Fruit fly (Drosophila melanogaster) whole organism, embryonic: ENCODE measurements around the gene CG6724.
A peak's percentile ranks its signal among the peaks of the same experiment; 100 is the strongest.

ENCODE experiments used
- Adf1 ChIP-seq: fragments of 200-800 bp; sonication (Bioruptor generic); IDR thresholded peaks from 2 replicates; pipeline ENCODE4 v1.3.6; 2022; ENCODE audit warnings: missing biosample characterization, missing genetic modification characterization
- BtbVII ChIP-seq: fragments of 200-800 bp; sonication (Bioruptor generic); optimal IDR thresholded peaks from 3 replicates; lab custom pipeline; 2017; ENCODE audit warnings: missing biosample characterization, mild to moderate bottlenecking, missing genetic modification characterization
- CG10209 ChIP-seq: fragments of 200-800 bp; sonication (Bioruptor generic); optimal IDR thresholded peaks from 3 replicates; lab custom pipeline; 2017; ENCODE audit warnings: missing biosample characterization, mild to moderate bottlenecking, missing genetic modification characterization, missing genetic modification reagents
- CG10543 ChIP-seq: fragments of 200-800 bp; sonication (Bioruptor generic); optimal IDR thresholded peaks from 3 replicates; lab custom pipeline; 2017; ENCODE audit warnings: missing biosample characterization, mild to moderate bottlenecking, missing genetic modification characterization, moderate library complexity
- CG11093 ChIP-seq: fragments of 200-800 bp; sonication (Bioruptor generic); IDR thresholded peaks from 3 replicates; pipeline ENCODE4 v1.3.6; 2022; ENCODE audit warnings: missing biosample characterization, missing genetic modification characterization
- CG11504 ChIP-seq: fragments of 200-800 bp; sonication (Bioruptor generic); optimal IDR thresholded peaks from 3 replicates; lab custom pipeline; 2019; ENCODE audit warnings: missing biosample characterization, mild to moderate bottlenecking, missing genetic modification characterization, moderate library complexity
- CG12104 ChIP-seq: fragments of 200-800 bp; sonication (Bioruptor generic); optimal IDR thresholded peaks from 3 replicates; lab custom pipeline; 2016; ENCODE audit warnings: missing biosample characterization, missing genetic modification characterization
- CG14050 ChIP-seq: fragments of 200-800 bp; sonication (Bioruptor generic); IDR thresholded peaks from 3 replicates; pipeline ENCODE4 v1.3.6; 2022; ENCODE audit warnings: missing biosample characterization, missing genetic modification characterization
- CG14710 ChIP-seq: fragments of 200-800 bp; sonication (Bioruptor generic); optimal IDR thresholded peaks from 3 replicates; lab custom pipeline; 2019; ENCODE audit warnings: missing biosample characterization, mild to moderate bottlenecking, missing genetic modification characterization, moderate library complexity
- CG14965 ChIP-seq: fragments of 200-800 bp; sonication (Bioruptor generic); optimal IDR thresholded peaks from 2 replicates; lab custom pipeline; 2016; ENCODE audit warnings: missing biosample characterization, missing genetic modification characterization, borderline replicate concordance
- CG15479 ChIP-seq: fragments of 200-800 bp; sonication (Bioruptor generic); optimal IDR thresholded peaks from 3 replicates; lab custom pipeline; 2019; ENCODE audit warnings: missing biosample characterization, mild to moderate bottlenecking, missing genetic modification characterization, moderate library complexity
- CG15601 ChIP-seq: fragments of 200-800 bp; sonication (Bioruptor generic); optimal IDR thresholded peaks from 3 replicates; lab custom pipeline; 2019; ENCODE audit warnings: missing biosample characterization, mild to moderate bottlenecking, missing genetic modification characterization, moderate library complexity
- CG16813 ChIP-seq: fragments of 200-800 bp; sonication (Bioruptor generic); IDR thresholded peaks from 3 replicates; pipeline ENCODE4 v1.3.6; 2022; ENCODE audit warnings: missing biosample characterization, missing genetic modification characterization; ENCODE audit not compliant: partially characterized antibody
- CG17361 ChIP-seq: fragments of 200-800 bp; sonication (Bioruptor generic); IDR thresholded peaks from 3 replicates; pipeline ENCODE4 v1.3.6; 2022; ENCODE audit warnings: missing biosample characterization, missing genetic modification characterization
- CG17802 ChIP-seq: fragments of 200-800 bp; sonication (Bioruptor generic); optimal IDR thresholded peaks from 2 replicates; lab custom pipeline; 2018; ENCODE audit warnings: missing biosample characterization, mild to moderate bottlenecking, missing genetic modification characterization, moderate library complexity
- CG1792 ChIP-seq: fragments of 200-800 bp; sonication (Bioruptor generic); optimal IDR thresholded peaks from 2 replicates; lab custom pipeline; 2016; ENCODE audit warnings: missing biosample characterization, missing genetic modification characterization
- CG18764 ChIP-seq: fragments of 200-800 bp; sonication (Bioruptor generic); optimal IDR thresholded peaks from 3 replicates; lab custom pipeline; 2016; ENCODE audit warnings: missing biosample characterization, missing genetic modification characterization
- CG2129 ChIP-seq: fragments of 200-800 bp; sonication (Bioruptor generic); IDR thresholded peaks from 2 replicates; pipeline ENCODE4 v1.3.6; 2022; ENCODE audit warnings: missing biosample characterization, missing genetic modification characterization; ENCODE audit not compliant: partially characterized antibody
- CG2875 ChIP-seq: fragments of 200-800 bp; sonication (Bioruptor generic); optimal IDR thresholded peaks from 2 replicates; lab custom pipeline; 2017; ENCODE audit warnings: missing biosample characterization, mild to moderate bottlenecking, missing genetic modification characterization, missing genetic modification reagents
- CG4707 ChIP-seq: fragments of 200-800 bp; sonication (Bioruptor generic); optimal IDR thresholded peaks from 2 replicates; lab custom pipeline; 2018; ENCODE audit warnings: missing biosample characterization, mild to moderate bottlenecking, missing genetic modification characterization, moderate library complexity
- CG6813 ChIP-seq: fragments of 200-800 bp; sonication (Bioruptor generic); optimal IDR thresholded peaks from 2 replicates; lab custom pipeline; 2017; ENCODE audit warnings: missing biosample characterization, missing genetic modification characterization, mild to moderate bottlenecking, moderate library complexity, missing genetic modification reagents
- CG8290 ChIP-seq, 3 experiments: fragments of 200-800 bp; sonication (Bioruptor generic); optimal IDR thresholded peaks; 2 replicates each; lab custom pipeline; 2016 to 2019; ENCODE audit warnings: missing biosample characterization in 3 of 3, missing genetic modification characterization in 3 of 3, mild to moderate bottlenecking in 2 of 3, moderate library complexity in 1 of 3
- CG8478 ChIP-seq: fragments of >200 bp; optimal IDR thresholded peaks from 2 replicates; lab custom pipeline; 2018
- Dbx ChIP-seq: fragments of 200-800 bp; sonication (Bioruptor generic); IDR thresholded peaks from 3 replicates; pipeline ENCODE4 v1.3.6; 2022; ENCODE audit warnings: missing biosample characterization, missing genetic modification characterization
- Doc2 ChIP-seq: fragments of 200-800 bp; sonication (Bioruptor generic); IDR thresholded peaks from 2 replicates; pipeline ENCODE4 v1.3.6; 2022; ENCODE audit warnings: missing biosample characterization, missing genetic modification characterization
- Drgx ChIP-seq: fragments of 200-800 bp; sonication (Bioruptor generic); IDR thresholded peaks from 2 replicates; pipeline ENCODE4 v1.3.6; 2022; ENCODE audit warnings: missing biosample characterization, missing genetic modification characterization
- Gsc ChIP-seq: fragments of 200-800 bp; sonication (Bioruptor generic); IDR thresholded peaks from 2 replicates; pipeline ENCODE4 v1.3.6; 2022; ENCODE audit warnings: missing biosample characterization, missing genetic modification characterization
- H15 ChIP-seq: fragments of 200-800 bp; sonication (Bioruptor generic); IDR thresholded peaks from 3 replicates; pipeline ENCODE4 v1.3.6; 2022; ENCODE audit warnings: missing biosample characterization, missing genetic modification characterization
- Hsf ChIP-seq: fragments of 200-800 bp; sonication (Bioruptor generic); optimal IDR thresholded peaks from 3 replicates; lab custom pipeline; 2016; ENCODE audit warnings: missing biosample characterization, missing genetic modification characterization
- Max ChIP-seq: fragments of 200-800 bp; sonication (Bioruptor generic); optimal IDR thresholded peaks from 2 replicates; lab custom pipeline; 2016; ENCODE audit warnings: missing biosample characterization, mild to moderate bottlenecking, missing genetic modification characterization
- NFAT ChIP-seq: fragments of 200-800 bp; sonication (Bioruptor generic); IDR thresholded peaks from 2 replicates; pipeline ENCODE4 v1.3.6; 2022; ENCODE audit warnings: missing biosample characterization, missing genetic modification characterization
- NK7.1 ChIP-seq: fragments of 200-800 bp; sonication (Bioruptor generic); optimal IDR thresholded peaks from 3 replicates; lab custom pipeline; 2016; ENCODE audit warnings: missing biosample characterization, missing genetic modification characterization
- Poxn ChIP-seq: fragments of 200-800 bp; sonication (Bioruptor generic); IDR thresholded peaks from 2 replicates; pipeline ENCODE4 v1.3.6; 2022; ENCODE audit warnings: missing biosample characterization, missing genetic modification characterization
- Ssrp ChIP-seq: fragments of 200-800 bp; sonication (Bioruptor generic); optimal IDR thresholded peaks from 2 replicates; lab custom pipeline; 2018; ENCODE audit warnings: missing biosample characterization, mild to moderate bottlenecking, missing genetic modification characterization, moderate library complexity
- YL-1 ChIP-seq: fragments of 200-800 bp; sonication (Bioruptor generic); optimal IDR thresholded peaks from 3 replicates; lab custom pipeline; 2017; ENCODE audit warnings: missing biosample characterization, mild to moderate bottlenecking, missing genetic modification characterization
- amos ChIP-seq: fragments of 200-800 bp; sonication (Bioruptor generic); IDR thresholded peaks from 2 replicates; pipeline ENCODE4 v1.3.6; 2022; ENCODE audit warnings: missing biosample characterization, missing genetic modification characterization; ENCODE audit not compliant: partially characterized antibody
- disco-r ChIP-seq: fragments of 200-800 bp; sonication (Bioruptor generic); optimal IDR thresholded peaks from 2 replicates; lab custom pipeline; 2016; ENCODE audit warnings: missing biosample characterization, missing genetic modification characterization
- gcm ChIP-seq: fragments of 200-800 bp; sonication (Bioruptor generic); optimal IDR thresholded peaks from 2 replicates; lab custom pipeline; 2019; ENCODE audit warnings: missing biosample characterization, mild to moderate bottlenecking, missing genetic modification characterization, moderate library complexity
- gem ChIP-seq: fragments of 200-800 bp; sonication (Bioruptor generic); optimal IDR thresholded peaks from 2 replicates; lab custom pipeline; 2019; ENCODE audit warnings: missing biosample characterization, mild to moderate bottlenecking, missing genetic modification characterization, moderate library complexity
- h ChIP-seq: fragments of >200 bp; optimal IDR thresholded peaks from 2 replicates; lab custom pipeline; 2017
- inv ChIP-seq: fragments of 200-800 bp; sonication (Bioruptor generic); IDR thresholded peaks from 2 replicates; pipeline ENCODE4 v1.3.6; 2022; ENCODE audit warnings: missing biosample characterization, missing genetic modification characterization; ENCODE audit not compliant: partially characterized antibody
- lab ChIP-seq: fragments of 200-800 bp; sonication (Bioruptor generic); optimal IDR thresholded peaks from 3 replicates; lab custom pipeline; 2017; ENCODE audit warnings: missing biosample characterization, missing genetic modification characterization, mild to moderate bottlenecking, moderate library complexity, missing genetic modification reagents
- odd ChIP-seq: fragments of 200-800 bp; sonication (Bioruptor generic); optimal IDR thresholded peaks from 2 replicates; lab custom pipeline; 2017; ENCODE audit warnings: missing biosample characterization, mild to moderate bottlenecking, missing genetic modification characterization
- otp ChIP-seq: fragments of 200-800 bp; sonication (Bioruptor generic); IDR thresholded peaks from 3 replicates; pipeline ENCODE4, ENCODE4 v1.3.6; 2022; ENCODE audit warnings: missing biosample characterization, missing genetic modification characterization
- ro ChIP-seq: fragments of 200-800 bp; sonication (Bioruptor generic); IDR thresholded peaks from 2 replicates; pipeline ENCODE4 v1.3.6; 2022; ENCODE audit warnings: missing biosample characterization, missing genetic modification characterization
- salm ChIP-seq: fragments of 200-800 bp; sonication (Bioruptor generic); optimal IDR thresholded peaks from 2 replicates; lab custom pipeline; 2018; ENCODE audit warnings: missing biosample characterization, mild to moderate bottlenecking, missing genetic modification characterization
- scrt ChIP-seq: fragments of 200-800 bp; sonication (Bioruptor generic); optimal IDR thresholded peaks from 2 replicates; lab custom pipeline; 2018; ENCODE audit warnings: missing biosample characterization, mild to moderate bottlenecking, missing genetic modification characterization, moderate library complexity
- tin ChIP-seq: fragments of 200-800 bp; sonication (Bioruptor generic); optimal IDR thresholded peaks from 3 replicates; lab custom pipeline; 2016; ENCODE audit warnings: missing biosample characterization, missing genetic modification characterization
- unc-4 ChIP-seq: fragments of 200-800 bp; sonication (Bioruptor generic); IDR thresholded peaks from 2 replicates; pipeline ENCODE4 v1.3.6; 2022; ENCODE audit warnings: missing biosample characterization, missing genetic modification characterization; ENCODE audit not compliant: partially characterized antibody
- usp ChIP-seq: fragments of >200 bp; optimal IDR thresholded peaks from 2 replicates; lab custom pipeline; 2017; ENCODE audit warnings: missing biosample characterization, missing genetic modification characterization
- zfh1 ChIP-seq: fragments of 200-800 bp; sonication (Bioruptor generic); IDR thresholded peaks from 3 replicates; pipeline ENCODE4 v1.3.6; 2022; ENCODE audit warnings: missing biosample characterization, missing genetic modification characterization

The CG6724 gene

dm6 chr2L:10756049-10756448 lies 13.7 kb downstream of the CG6724 start, which contains the start of gene CG17124 (continued):
- TF ChIP-seq CG17802, result no peak
- no peak for TF ChIP-seq gem
- TF ChIP-seq Poxn (GFP tag; lab: Robert Waterston, UW), result no peak
- no peak for TF ChIP-seq CG8290 (GFP tag; optimal IDR thresholded peaks at IDR 0.05; lab: Kevin White, UChicago)
- TF ChIP-seq CG8290 (tag; optimal IDR thresholded peaks at IDR 0.05; lab: Kevin White, UChicago), result peak in 1 of 2 experiments; percentile 76
- TF ChIP-seq Ssrp (tag; lab: Kevin White, UChicago), result no peak
- TF ChIP-seq BtbVII (GFP tag; lab: Kevin White, UChicago), result no peak
- no peak for TF ChIP-seq usp (GFP tag; lab: Kevin White, UChicago)
- no peak for TF ChIP-seq CG14965 (GFP tag; lab: Kevin White, UChicago)
- TF ChIP-seq ro (GFP tag; lab: Robert Waterston, UW), result no peak
- TF ChIP-seq CG14710, result no peak
- TF ChIP-seq CG15601 (tag; lab: Kevin White, UChicago), result peak; percentile 22
- TF ChIP-seq CG6813, result peak; percentile 5
- peak; percentile 55 for TF ChIP-seq scrt (GFP tag; lab: Kevin White, UChicago)
- no peak for TF ChIP-seq disco-r (GFP tag; lab: Kevin White, UChicago)
- TF ChIP-seq CG4707 (GFP tag; lab: Kevin White, UChicago), result peak; percentile 13
- no peak for TF ChIP-seq CG2875 (GFP tag; lab: Kevin White, UChicago)
- TF ChIP-seq CG15479 (GFP tag; lab: Kevin White, UChicago), result no peak
- TF ChIP-seq Drgx (GFP tag; lab: Robert Waterston, UW), result no peak; the same call in 1 of the 2 replicates
- TF ChIP-seq CG17361 (GFP tag; lab: Robert Waterston, UW), result no peak
- no peak for TF ChIP-seq CG12104 (GFP tag; lab: Kevin White, UChicago)
- no peak for TF ChIP-seq NK7.1 (GFP tag; lab: Kevin White, UChicago)
- TF ChIP-seq CG11093 (GFP tag; lab: Robert Waterston, UW), result no peak
- peak; percentile 68 for TF ChIP-seq Adf1 (GFP tag; lab: Robert Waterston, UW)
- TF ChIP-seq Gsc (GFP tag; lab: Robert Waterston, UW), result no peak
- TF ChIP-seq unc-4, result peak; percentile 40; the same call in 1 of the 2 replicates
- no peak for TF ChIP-seq CG16813 (GFP tag; lab: Robert Waterston, UW)
- TF ChIP-seq h (lab: Kevin White, UChicago), result no peak
- no peak for TF ChIP-seq Max (GFP tag; lab: Kevin White, UChicago)
- TF ChIP-seq odd (GFP tag; lab: Kevin White, UChicago), result no peak
- TF ChIP-seq CG10209 (GFP tag; lab: Kevin White, UChicago), result no peak
- TF ChIP-seq CG18764 (GFP tag; lab: Kevin White, UChicago), result no peak
- no peak for TF ChIP-seq CG2129
- TF ChIP-seq amos (GFP tag; lab: Robert Waterston, UW), result peak; percentile 40; the same call in 1 of the 2 replicates
- TF ChIP-seq gcm, result peak; percentile 15
- no peak for TF ChIP-seq Doc2
- TF ChIP-seq tin (GFP tag; lab: Kevin White, UChicago), result no peak
- peak; percentile 74 for TF ChIP-seq CG10543 (GFP tag; lab: Kevin White, UChicago)
- 0 out of 3 replicates have a peak, but pooled peaks have one; percentile 46 for TF ChIP-seq otp
- TF ChIP-seq salm, result no peak
- TF ChIP-seq NFAT (GFP tag; lab: Robert Waterston, UW), result peak; percentile 69
- no peak for TF ChIP-seq inv (GFP tag; lab: Robert Waterston, UW)
- TF ChIP-seq CG11504 (tag; lab: Kevin White, UChicago), result peak; percentile 25
- TF ChIP-seq H15, result no peak
- peak; percentile 62; the same call in 1 of the 3 replicates for TF ChIP-seq Dbx (GFP tag; lab: Robert Waterston, UW)
- TF ChIP-seq lab (GFP tag; lab: Kevin White, UChicago), result peak; percentile 66
- no peak for TF ChIP-seq CG8478 (lab: Kevin White, UChicago)
- peak; percentile 10 for TF ChIP-seq CG1792 (GFP tag; lab: Kevin White, UChicago)
- no peak for TF ChIP-seq zfh1 (GFP tag; lab: Robert Waterston, UW)
- no peak for TF ChIP-seq Hsf (GFP tag; lab: Kevin White, UChicago)
- TF ChIP-seq YL-1 (GFP tag; lab: Kevin White, UChicago), result peak; percentile 7
- TF ChIP-seq CG14050 (GFP tag; lab: Robert Waterston, UW), result no peak
